Worm (Caenorhabditis elegans) whole organism, L4 larva: ENCODE results near the gene zipt-2.1.
A peak's percentile ranks its signal among the peaks of the same experiment; 100 is the strongest.

Experiments used
- D1046.2 ChIP-seq: fragments of 200-800 bp; sonication (Bioruptor generic); IDR thresholded peaks from 2 replicates; pipeline ENCODE4 v1.3.6; 2022; ENCODE audit warnings: missing genetic modification characterization, missing compliant biosample characterization
- T20F7.1 ChIP-seq: fragments of 200-800 bp; sonication (Bioruptor generic); optimal IDR thresholded peaks from 2 replicates; lab custom pipeline; 2018; ENCODE audit warnings: mild to moderate bottlenecking, missing genetic modification characterization, missing compliant biosample characterization
- ZK546.5 ChIP-seq, 2 experiments: sonication (generic microtip); optimal IDR thresholded peaks; 2 replicates each; lab custom pipeline; 2017; ENCODE audit warnings: missing biosample characterization in 2 of 2, missing genetic modification characterization in 2 of 2
- aha-1 ChIP-seq: fragments of 150-350 bp; peaks from one replicate; lab custom pipeline; 2014; ENCODE audit warnings: missing biosample characterization, missing genetic modification characterization
- ceh-20 ChIP-seq: fragments of 200-800 bp; sonication (Bioruptor generic); IDR thresholded peaks from 2 replicates; pipeline ENCODE4 v1.3.6; 2022; ENCODE audit warnings: missing genetic modification reagents, missing genetic modification characterization, missing compliant biosample characterization
- ceh-28 ChIP-seq: fragments of 150-350 bp; optimal IDR thresholded peaks from 2 replicates; lab custom pipeline; 2014; ENCODE audit warnings: missing biosample characterization, missing genetic modification reagents, missing genetic modification characterization
- ceh-32 ChIP-seq: sonication (generic microtip); optimal IDR thresholded peaks from 2 replicates; lab custom pipeline; 2016; ENCODE audit warnings: mild to moderate bottlenecking, missing genetic modification characterization, missing compliant biosample characterization; ENCODE audit not compliant: poor library complexity
- ceh-44 ChIP-seq: fragments of 200-800 bp; sonication (Bioruptor generic); IDR thresholded peaks from 2 replicates; pipeline ENCODE4 v1.3.6; 2022; ENCODE audit warnings: missing genetic modification reagents, missing genetic modification characterization, missing compliant biosample characterization
- ces-1 ChIP-seq: fragments of 150-350 bp; sonication (generic microtip); optimal IDR thresholded peaks from 4 replicates; lab custom pipeline; 2014; ENCODE audit warnings: missing biosample characterization, missing genetic modification reagents, missing genetic modification characterization
- cey-2 ChIP-seq: sonication (generic microtip); optimal IDR thresholded peaks from 3 replicates; lab custom pipeline; 2017; ENCODE audit warnings: missing genetic modification characterization, mild to moderate bottlenecking, missing compliant biosample characterization, antibody characterized with exemption, borderline replicate concordance; ENCODE audit not compliant: insufficient read depth
- daf-12 ChIP-seq: fragments of 150-350 bp; optimal IDR thresholded peaks from 2 replicates; lab custom pipeline; 2014; ENCODE audit warnings: missing biosample characterization, missing genetic modification reagents, missing genetic modification characterization
- dmd-8 ChIP-seq: fragments of 200-800 bp; sonication (Bioruptor generic); IDR thresholded peaks from 2 replicates; pipeline ENCODE4 v1.3.6; 2022; ENCODE audit warnings: missing genetic modification characterization, missing compliant biosample characterization
- dpl-1 ChIP-seq: fragments of 150-350 bp; optimal IDR thresholded peaks from 2 replicates; lab custom pipeline; 2014; ENCODE audit warnings: missing biosample characterization, missing genetic modification reagents, missing genetic modification characterization
- duxl-1 ChIP-seq: sonication (generic microtip); optimal IDR thresholded peaks from 2 replicates; lab custom pipeline; 2016; ENCODE audit warnings: mild to moderate bottlenecking, missing genetic modification characterization, moderate library complexity, missing compliant biosample characterization; ENCODE audit not compliant: poor library complexity
- dve-1 ChIP-seq: sonication (generic microtip); optimal IDR thresholded peaks from 2 replicates; lab custom pipeline; 2017; ENCODE audit warnings: antibody characterized with exemption, mild to moderate bottlenecking, missing genetic modification characterization, missing compliant biosample characterization; ENCODE audit not compliant: insufficient read depth
- fkh-10 ChIP-seq: fragments of 150-350 bp; optimal IDR thresholded peaks from 2 replicates; lab custom pipeline; 2014; ENCODE audit warnings: missing biosample characterization, missing genetic modification reagents, missing genetic modification characterization
- hlh-11 ChIP-seq: fragments of 200-800 bp; sonication (Bioruptor generic); optimal IDR thresholded peaks from 2 replicates; lab custom pipeline; 2018; ENCODE audit warnings: mild to moderate bottlenecking, missing genetic modification characterization, missing compliant biosample characterization
- hlh-30 ChIP-seq: sonication (generic microtip); optimal IDR thresholded peaks from 2 replicates; lab custom pipeline; 2017; ENCODE audit warnings: antibody characterized with exemption, mild to moderate bottlenecking, missing genetic modification characterization, missing compliant biosample characterization; ENCODE audit not compliant: insufficient read depth
- hmg-1.1 ChIP-seq: fragments of 200-800 bp; sonication (Bioruptor generic); IDR thresholded peaks from 2 replicates; pipeline ENCODE4 v1.3.6; 2022; ENCODE audit warnings: missing genetic modification reagents, missing genetic modification characterization, missing compliant biosample characterization
- lin-29 ChIP-seq: fragments of 200-800 bp; sonication (Bioruptor generic); IDR thresholded peaks from 2 replicates; pipeline ENCODE4 v1.3.6; 2022; ENCODE audit warnings: missing genetic modification reagents, missing genetic modification characterization, missing compliant biosample characterization
- madf-9 ChIP-seq: fragments of 200-800 bp; sonication (Bioruptor generic); conservative IDR thresholded peaks from 2 replicates; pipeline ENCODE4 v1.3.6; 2022; ENCODE audit warnings: missing genetic modification reagents, missing genetic modification characterization, missing compliant biosample characterization
- mdt-29 ChIP-seq: fragments of 200-800 bp; sonication (Bioruptor generic); IDR thresholded peaks from 2 replicates; pipeline ENCODE4 v1.3.6; 2022; ENCODE audit warnings: missing genetic modification reagents, missing genetic modification characterization, missing compliant biosample characterization
- mxl-2 ChIP-seq: fragments of 200-800 bp; sonication (Bioruptor generic); conservative IDR thresholded peaks from 2 replicates; pipeline ENCODE4 v1.3.6; 2022; ENCODE audit warnings: missing genetic modification reagents, missing genetic modification characterization, missing compliant biosample characterization
- mxl-3 ChIP-seq: fragments of 200-800 bp; sonication (Bioruptor generic); optimal IDR thresholded peaks from 2 replicates; lab custom pipeline; 2018; ENCODE audit warnings: mild to moderate bottlenecking, missing genetic modification characterization, missing compliant biosample characterization
- nhr-111 ChIP-seq: fragments of 200-800 bp; sonication (Bioruptor generic); optimal IDR thresholded peaks from 2 replicates; lab custom pipeline; 2018; ENCODE audit warnings: mild to moderate bottlenecking, missing genetic modification characterization, missing compliant biosample characterization
- nhr-25 ChIP-seq: sonication (generic microtip); optimal IDR thresholded peaks from 2 replicates; lab custom pipeline; 2017; ENCODE audit warnings: missing genetic modification characterization, mild to moderate bottlenecking, missing compliant biosample characterization, antibody characterized with exemption, moderate library complexity, borderline replicate concordance; ENCODE audit not compliant: insufficient read depth
- nhr-42 ChIP-seq: fragments of 200-800 bp; sonication (Bioruptor generic); IDR thresholded peaks from 2 replicates; pipeline ENCODE4 v1.3.6; 2022; ENCODE audit warnings: missing genetic modification characterization, missing compliant biosample characterization
- php-3 ChIP-seq: fragments of 200-800 bp; sonication (Bioruptor generic); IDR thresholded peaks from 2 replicates; pipeline ENCODE4 v1.3.6; 2022; ENCODE audit warnings: missing genetic modification reagents, missing genetic modification characterization, missing compliant biosample characterization
- rbr-2 ChIP-seq: sonication (generic microtip); optimal IDR thresholded peaks from 2 replicates; lab custom pipeline; 2016; ENCODE audit warnings: missing genotype, missing genetic modification characterization, missing compliant biosample characterization
- set-16 ChIP-seq: fragments of 200-800 bp; sonication (Bioruptor generic); IDR thresholded peaks from 2 replicates; pipeline ENCODE4 v1.3.6; 2022; ENCODE audit warnings: missing genetic modification reagents, missing genetic modification characterization, missing compliant biosample characterization
- skn-1 ChIP-seq: fragments of 150-350 bp; optimal IDR thresholded peaks from 2 replicates; lab custom pipeline; 2014; ENCODE audit warnings: missing biosample characterization, missing genetic modification characterization
- snpc-1.2 ChIP-seq: fragments of 200-800 bp; sonication (Bioruptor generic); IDR thresholded peaks from 2 replicates; pipeline ENCODE4 v1.3.6; 2022; ENCODE audit warnings: missing genetic modification reagents, missing genetic modification characterization, missing compliant biosample characterization
- spr-1 ChIP-seq: sonication (generic microtip); optimal IDR thresholded peaks from 2 replicates; lab custom pipeline; 2016; ENCODE audit warnings: mild to moderate bottlenecking, missing genetic modification characterization, missing compliant biosample characterization
- spr-3 ChIP-seq: fragments of 200-800 bp; sonication (Bioruptor generic); optimal IDR thresholded peaks from 2 replicates; lab custom pipeline; 2018; ENCODE audit warnings: mild to moderate bottlenecking, missing genetic modification characterization, missing compliant biosample characterization
- tra-1 ChIP-seq: fragments of 200-800 bp; sonication (Bioruptor generic); IDR thresholded peaks from 2 replicates; pipeline ENCODE4 v1.3.6; 2022; ENCODE audit warnings: missing genetic modification reagents, missing genetic modification characterization, missing compliant biosample characterization
- unc-62 ChIP-seq, 3 experiments: fragments of 150-350 bp in 1 of 3; sonication (generic microtip); optimal IDR thresholded peaks in 2 of 3; peaks in 1 of 3; 1 replicate in 1 of 3; 2 replicates in 2 of 3; lab custom pipeline; 2014 to 2017; ENCODE audit warnings: missing biosample characterization in 3 of 3, missing genetic modification characterization in 3 of 3, missing genetic modification reagents in 3 of 3, missing genotype in 1 of 3
- vab-7 ChIP-seq: fragments of 200-800 bp; sonication (Bioruptor generic); IDR thresholded peaks from 2 replicates; pipeline ENCODE4 v1.3.6; 2022; ENCODE audit warnings: missing genetic modification reagents, missing genetic modification characterization, missing compliant biosample characterization
- zag-1 ChIP-seq: fragments of 150-350 bp; optimal IDR thresholded peaks from 2 replicates; lab custom pipeline; 2014; ENCODE audit warnings: missing biosample characterization, missing genetic modification characterization
- zfp-3 ChIP-seq: fragments of 200-800 bp; sonication (Bioruptor generic); conservative IDR thresholded peaks from 2 replicates; pipeline ENCODE4 v1.3.6; 2022; ENCODE audit warnings: missing genetic modification reagents, missing genetic modification characterization, missing compliant biosample characterization
- zip-2 ChIP-seq: fragments of 150-350 bp; optimal IDR thresholded peaks from 2 replicates; lab custom pipeline; 2014; ENCODE audit warnings: missing biosample characterization, missing genetic modification characterization
- ztf-11 ChIP-seq: fragments of 150-350 bp; optimal IDR thresholded peaks from 2 replicates; lab custom pipeline; 2014; ENCODE audit warnings: missing biosample characterization, missing genetic modification characterization

Gene zipt-2.1

ce11 chrIV:10820114-10820513 lies 20.7 kb downstream of the zipt-2.1 start (continued):
- TF ChIP-seq hlh-30 (tag; lab: Kevin White, UChicago) (no peak), spr-3 (GFP tag; lab: Kevin White, UChicago) (no peak), hlh-11 (peak; percentile 69), hmg-1.1 (GFP tag; lab: Robert Waterston, UW) (0 out of 2 replicates have a peak, but pooled peaks have one; percentile 22), mxl-2 (GFP tag; lab: Robert Waterston, UW) (no peak), dpl-1 (GFP tag; lab: Kevin White, UChicago) (no peak), dve-1 (peak; percentile 61), zip-2 (tag; lab: Kevin White, UChicago) (no peak), ceh-20 (GFP tag; lab: Robert Waterston, UW) (no peak), zfp-3 (GFP tag; lab: Robert Waterston, UW) (no peak), ceh-28 (tag; lab: Kevin White, UChicago) (no peak), mxl-3 (GFP tag; lab: Kevin White, UChicago) (peak; percentile 17), dmd-8 (GFP tag; lab: Robert Waterston, UW) (no peak)

- TF ChIP-seq ZK546.5 (tag; optimal IDR thresholded peaks at IDR 0.05; lab: Kevin White, UChicago) (no peak), zag-1 (tag; lab: Kevin White, UChicago) (no peak), ztf-11 (tag; lab: Kevin White, UChicago) (no peak), mdt-29 (GFP tag; lab: Robert Waterston, UW) (peak; percentile 11; the same call in 1 of the 2 replicates), D1046.2 (GFP tag; lab: Robert Waterston, UW) (no peak), aha-1 (tag; lab: Kevin White, UChicago) (peak; percentile 94), ces-1 (GFP tag; lab: Kevin White, UChicago) (no peak), daf-12 (tag; lab: Kevin White, UChicago) (no peak), cey-2 (tag; lab: Kevin White, UChicago) (no peak), ceh-20 (GFP tag; lab: Robert Waterston, UW) (0 out of 2 replicates have a peak, but pooled peaks have one; percentile 8), nhr-42 (GFP tag; lab: Robert Waterston, UW) (no peak), hlh-30 (tag; lab: Kevin White, UChicago) (peak; percentile 93), snpc-1.2 (GFP tag; lab: Robert Waterston, UW) (0 out of 2 replicates have a peak, but pooled peaks have one; percentile 19), ceh-32 (tag; lab: Kevin White, UChicago) (no peak), tra-1 (GFP tag; lab: Robert Waterston, UW) (no peak), unc-62 (GFP tag; optimal IDR thresholded peaks at IDR 0.05 in 1 of 2; lab: Kevin White, UChicago) (peak in 1 of 2 experiments; percentile 99), unc-62 (tag; optimal IDR thresholded peaks at IDR 0.05; lab: Kevin White, UChicago) (no peak), hmg-1.1 (GFP tag; lab: Robert Waterston, UW) (no peak)
Observed at ce11 chrIV:10820837-10821671, 21.6 kb downstream of the zipt-2.1 start.

- TF ChIP-seq lin-29 (GFP tag; lab: Robert Waterston, UW) (no peak), spr-1 (tag; lab: Kevin White, UChicago) (peak; percentile 61), ceh-44 (GFP tag; lab: Robert Waterston, UW) (no peak), fkh-10 (GFP tag; lab: Kevin White, UChicago) (peak; percentile 76), nhr-111 (no peak), nhr-25 (tag; lab: Kevin White, UChicago) (peak; percentile 92), set-16 (GFP tag; lab: Robert Waterston, UW) (peak; percentile 61), rbr-2 (peak; percentile 94), duxl-1 (tag; lab: Kevin White, UChicago) (no peak), madf-9 (0 out of 2 replicates have a peak, but pooled peaks have one; percentile 6), hmg-1.1 (GFP tag; lab: Robert Waterston, UW) (peak; percentile 84), mxl-3 (GFP tag; lab: Kevin White, UChicago) (peak; percentile 66), tra-1 (GFP tag; lab: Robert Waterston, UW) (peak; percentile 51; the same call in 1 of the 2 replicates), vab-7 (no peak), skn-1 (no peak), zip-2 (tag; lab: Kevin White, UChicago) (no peak), ZK546.5 (tag; optimal IDR thresholded peaks at IDR 0.05; lab: Kevin White, UChicago) (no peak), T20F7.1 (GFP tag; lab: Kevin White, UChicago) (peak; percentile 67), php-3 (GFP tag; lab: Robert Waterston, UW) (no peak), dmd-8 (GFP tag; lab: Robert Waterston, UW) (peak; percentile 46; the same call in 1 of the 2 replicates)
Observed at ce11 chrIV:10821672-10822304, 22.3 kb downstream of the zipt-2.1 start.
